Fruit fly (Drosophila melanogaster) Kc167 (cell line): ENCODE measurements around the gene CG7333.

Experiments used
- Myc ChIP-seq: fragments of >200 bp; optimal IDR thresholded peaks from 2 replicates; lab custom pipeline; 2017; ENCODE audit warnings: missing external identifiers
- Sin3A ChIP-seq: fragments of >200 bp; optimal IDR thresholded peaks from 2 replicates; lab custom pipeline; 2018; ENCODE audit warnings: missing external identifiers
- h ChIP-seq: fragments of >200 bp; optimal IDR thresholded peaks from 3 replicates; lab custom pipeline; 2018; ENCODE audit warnings: missing external identifiers
- insv ChIP-seq: fragments of >200 bp; optimal IDR thresholded peaks from 3 replicates; lab custom pipeline; 2018; ENCODE audit warnings: missing external identifiers
- psq ChIP-seq: fragments of >200 bp; optimal IDR thresholded peaks from 2 replicates; lab custom pipeline; 2017; ENCODE audit warnings: missing external identifiers
- ttk ChIP-seq: sonication (Bioruptor generic); optimal IDR thresholded peaks from 2 replicates; lab custom pipeline; 2017; ENCODE audit warnings: missing external identifiers

The CG7333 gene

DNA sequence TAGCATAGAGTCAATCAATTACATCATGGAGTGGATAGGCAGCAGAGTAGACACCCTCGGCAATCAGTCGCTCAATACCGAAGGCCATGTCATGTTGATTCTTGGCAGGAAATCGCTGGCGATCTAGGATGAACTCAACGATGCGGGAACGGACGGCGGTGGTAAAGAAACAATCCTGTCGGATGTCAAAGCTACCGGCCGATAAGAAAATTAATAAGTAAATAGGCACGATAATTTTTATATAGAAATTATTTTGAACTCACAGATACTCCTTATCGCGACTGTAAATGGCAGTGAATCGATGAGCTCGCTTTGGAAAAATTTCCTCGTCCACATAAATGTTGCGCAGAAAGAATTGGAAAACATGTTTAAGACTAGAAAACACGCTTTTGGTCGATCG is 37.6 kb downstream of the CG7333 start:
- TF ChIP-seq Myc (lab: Kevin White, UChicago) (no peak), psq (no peak), insv (lab: Kevin White, UChicago) (no peak), Sin3A (lab: Kevin White, UChicago) (no peak), ttk (lab: Kevin White, UChicago) (no peak), h (lab: Kevin White, UChicago) (no peak)

dm6 chr3R:19641058-19641457 is 40.6 kb downstream of the CG7333 start:
- TF ChIP-seq Myc (lab: Kevin White, UChicago) (no peak), psq (no peak), ttk (lab: Kevin White, UChicago) (no peak), h (lab: Kevin White, UChicago) (no peak), insv (lab: Kevin White, UChicago) (no peak), Sin3A (lab: Kevin White, UChicago) (no peak)

dm6 chr3R:19641498-19642065 is 41.1 kb downstream of the CG7333 start:
- no peak for TF ChIP-seq h (lab: Kevin White, UChicago)
- TF ChIP-seq psq: no peak
- TF ChIP-seq Sin3A (lab: Kevin White, UChicago): no peak
- TF ChIP-seq Myc (lab: Kevin White, UChicago): no peak
- TF ChIP-seq insv (lab: Kevin White, UChicago): no peak
- TF ChIP-seq ttk (lab: Kevin White, UChicago): no peak

- no peak for TF ChIP-seq insv (lab: Kevin White, UChicago)
- TF ChIP-seq psq: no peak
- TF ChIP-seq ttk (lab: Kevin White, UChicago): no peak
- no peak for TF ChIP-seq Sin3A (lab: Kevin White, UChicago)
- TF ChIP-seq h (lab: Kevin White, UChicago): no peak
- no peak for TF ChIP-seq Myc (lab: Kevin White, UChicago)
Measured at dm6 chr3R:19642092-19642892, 41.9 kb downstream of the CG7333 start, which contains the start of gene subdued. Gene subdued (minus strand): TSS chr3R:19642722.

- TF ChIP-seq Sin3A (lab: Kevin White, UChicago) (no peak), insv (lab: Kevin White, UChicago) (no peak), h (lab: Kevin White, UChicago) (no peak), ttk (lab: Kevin White, UChicago) (no peak), Myc (lab: Kevin White, UChicago) (no peak), psq (no peak)
Measured at dm6 chr3R:19642893-19643270, 42.4 kb downstream of the CG7333 start.

DNA sequence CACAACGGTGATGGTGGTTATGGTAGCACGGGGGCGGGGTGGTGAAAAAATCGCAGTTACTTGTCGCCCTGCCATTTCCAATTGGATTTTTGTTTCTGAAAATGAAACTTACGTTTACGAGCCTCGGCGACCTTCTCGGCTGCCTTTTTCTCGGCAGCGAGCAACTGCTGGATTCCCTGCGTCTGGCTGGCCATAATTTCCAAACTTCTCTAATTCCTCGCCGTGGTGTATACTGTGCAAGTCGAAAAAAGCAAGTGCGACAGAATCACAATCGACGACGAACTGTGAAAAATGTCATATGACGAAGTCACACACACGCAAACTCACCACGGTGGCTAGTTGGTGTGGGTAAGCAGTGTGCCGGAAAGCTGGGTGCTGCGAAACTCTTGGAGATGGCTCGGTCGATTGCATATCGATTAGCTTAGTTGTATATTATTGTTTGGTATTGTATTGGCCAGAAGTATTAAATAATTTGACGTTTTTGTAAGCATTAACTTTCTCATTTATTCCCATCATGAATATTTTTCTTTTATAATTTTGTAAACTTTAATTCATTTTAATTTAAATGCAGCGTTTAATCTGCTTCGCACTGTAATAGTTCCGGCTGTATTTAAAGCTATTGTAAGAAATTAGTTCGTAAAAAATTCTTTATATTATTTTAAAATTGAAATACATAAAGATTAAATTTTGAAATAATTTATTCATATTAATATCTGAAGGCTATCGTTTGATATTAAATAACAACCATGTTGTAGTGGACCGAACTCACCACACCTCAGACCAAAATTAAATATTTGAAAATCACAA is 43.9 kb downstream of the CG7333 start, which contains the start of gene Vha13:
Vha13 (minus strand) TSS at position 293 of the 807 bp plus-strand sequence.
- TF ChIP-seq insv (lab: Kevin White, UChicago): no peak
- no peak for TF ChIP-seq Myc (lab: Kevin White, UChicago)
- no peak for TF ChIP-seq Sin3A (lab: Kevin White, UChicago)
- no peak for TF ChIP-seq h (lab: Kevin White, UChicago)
- TF ChIP-seq psq: no peak
- no peak for TF ChIP-seq ttk (lab: Kevin White, UChicago)

DNA sequence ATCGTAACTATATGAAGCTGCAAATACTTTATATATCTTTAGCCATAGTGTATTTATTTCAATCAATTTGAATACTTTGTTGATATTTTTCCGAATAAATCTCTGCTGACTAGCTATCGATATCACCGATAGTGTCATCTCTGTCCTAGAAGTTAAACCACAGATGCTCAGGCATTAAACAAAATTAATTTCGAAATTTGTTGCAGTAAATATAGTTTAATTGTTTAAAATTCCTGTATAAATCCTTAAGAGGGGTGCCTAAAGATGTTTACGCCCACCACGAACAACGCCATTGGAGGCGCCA is 44.4 kb downstream of the CG7333 start, which contains the start of gene Nup58:
Nup58 (plus strand) TSS at position 126 of the 304 bp plus-strand sequence.
- no peak for TF ChIP-seq h (lab: Kevin White, UChicago)
- no peak for TF ChIP-seq Myc (lab: Kevin White, UChicago)
- no peak for TF ChIP-seq Sin3A (lab: Kevin White, UChicago)
- TF ChIP-seq psq: no peak
- no peak for TF ChIP-seq insv (lab: Kevin White, UChicago)
- no peak for TF ChIP-seq ttk (lab: Kevin White, UChicago)

- no peak for TF ChIP-seq Sin3A (lab: Kevin White, UChicago)
- no peak for TF ChIP-seq insv (lab: Kevin White, UChicago)
- no peak for TF ChIP-seq psq
- TF ChIP-seq h (lab: Kevin White, UChicago): no peak
- TF ChIP-seq ttk (lab: Kevin White, UChicago): no peak
- TF ChIP-seq Myc (lab: Kevin White, UChicago): no peak
Measured at dm6 chr3R:19648289-19648916, 48.0 kb downstream of the CG7333 start, which contains the start of the genes CG6195 and CG31220. Gene CG6195 (minus strand): TSS chr3R:19648410. Gene CG31220 (plus strand): TSS chr3R:19648487.

- TF ChIP-seq h (lab: Kevin White, UChicago): no peak
- no peak for TF ChIP-seq Sin3A (lab: Kevin White, UChicago)
- no peak for TF ChIP-seq ttk (lab: Kevin White, UChicago)
- no peak for TF ChIP-seq psq
- no peak for TF ChIP-seq Myc (lab: Kevin White, UChicago)
- no peak for TF ChIP-seq insv (lab: Kevin White, UChicago)
Measured at dm6 chr3R:19650718-19651117, 50.3 kb downstream of the CG7333 start, which contains the start of gene CG31219. Gene CG31219 (plus strand): TSS chr3R:19651018.
